Worm (Caenorhabditis elegans) whole organism, mixed stage, embryonic: ENCODE measurements around the gene F47B8.3.

Experiments
- M03D4.4 ChIP-seq: sonication (generic microtip); optimal IDR thresholded peaks from 2 replicates; lab custom pipeline; 2017; ENCODE audit warnings: mild to moderate bottlenecking, missing genetic modification characterization, missing compliant biosample characterization
- bed-3 ChIP-seq: fragments of 200-800 bp; sonication (Bioruptor generic); optimal IDR thresholded peaks from 3 replicates; lab custom pipeline; 2018; ENCODE audit warnings: mild to moderate bottlenecking, missing genetic modification characterization, moderate library complexity, missing compliant biosample characterization
- ceh-39 ChIP-seq: fragments of 150-350 bp; optimal IDR thresholded peaks from 2 replicates; lab custom pipeline; 2014; ENCODE audit warnings: missing biosample characterization, missing genetic modification characterization
- ceh-43 ChIP-seq: fragments of 200-800 bp; sonication (Bioruptor generic); optimal IDR thresholded peaks from 2 replicates; lab custom pipeline; 2018; ENCODE audit warnings: mild to moderate bottlenecking, missing genetic modification characterization, moderate library complexity, missing compliant biosample characterization
- ceh-83 ChIP-seq: fragments of 200-800 bp; sonication (Bioruptor generic); optimal IDR thresholded peaks from 2 replicates; lab custom pipeline; 2018; ENCODE audit warnings: mild to moderate bottlenecking, missing genetic modification characterization, missing compliant biosample characterization
- ces-1 ChIP-seq: fragments of 150-350 bp; optimal IDR thresholded peaks from 2 replicates; lab custom pipeline; 2014; ENCODE audit warnings: missing biosample characterization, missing genetic modification reagents, missing genetic modification characterization
- cnd-1 ChIP-seq: fragments of 200-800 bp; sonication (Bioruptor generic); optimal IDR thresholded peaks from 2 replicates; lab custom pipeline; 2018; ENCODE audit warnings: mild to moderate bottlenecking, missing genetic modification characterization, missing compliant biosample characterization
- drap-1 ChIP-seq: fragments of 200-800 bp; sonication (Bioruptor generic); optimal IDR thresholded peaks from 3 replicates; lab custom pipeline; 2018; ENCODE audit warnings: mild to moderate bottlenecking, missing genetic modification characterization, missing compliant biosample characterization
- elt-1 ChIP-seq: sonication (generic microtip); optimal IDR thresholded peaks from 2 replicates; lab custom pipeline; 2017; ENCODE audit warnings: missing genetic modification characterization, mild to moderate bottlenecking, missing compliant biosample characterization, antibody characterized with exemption, moderate library complexity, borderline replicate concordance; ENCODE audit not compliant: insufficient read depth
- flh-1 ChIP-seq: fragments of 200-800 bp; sonication (Bioruptor generic); optimal IDR thresholded peaks from 2 replicates; lab custom pipeline; 2018; ENCODE audit warnings: mild to moderate bottlenecking, missing genetic modification characterization, moderate library complexity, missing compliant biosample characterization
- ham-2 ChIP-seq: fragments of 200-800 bp; sonication (Bioruptor generic); optimal IDR thresholded peaks from 2 replicates; lab custom pipeline; 2018; ENCODE audit warnings: mild to moderate bottlenecking, missing genetic modification characterization, missing compliant biosample characterization
- hlh-1 ChIP-seq: fragments of 150-350 bp; optimal IDR thresholded peaks from 2 replicates; lab custom pipeline; 2014; ENCODE audit warnings: missing biosample characterization, missing genetic modification reagents, missing genetic modification characterization
- lin-13 ChIP-seq: fragments of 150-350 bp; optimal IDR thresholded peaks from 2 replicates; lab custom pipeline; 2014; ENCODE audit warnings: missing biosample characterization, missing genetic modification characterization
- lin-32 ChIP-seq: fragments of 200-800 bp; sonication (Bioruptor generic); optimal IDR thresholded peaks from 2 replicates; lab custom pipeline; 2018; ENCODE audit warnings: mild to moderate bottlenecking, missing genetic modification characterization, missing compliant biosample characterization
- lsy-2 ChIP-seq: fragments of 150-350 bp; optimal IDR thresholded peaks from 2 replicates; lab custom pipeline; 2014; ENCODE audit warnings: missing biosample characterization, missing genetic modification characterization
- mep-1 ChIP-seq: fragments of 150-350 bp; optimal IDR thresholded peaks from 2 replicates; lab custom pipeline; 2017; ENCODE audit warnings: missing biosample characterization, missing genetic modification reagents, missing genetic modification characterization, inconsistent platforms
- mls-2 ChIP-seq: sonication (generic microtip); optimal IDR thresholded peaks from 2 replicates; lab custom pipeline; 2016; ENCODE audit warnings: mild to moderate bottlenecking, missing genetic modification characterization, moderate library complexity, missing compliant biosample characterization
- nhr-12 ChIP-seq: fragments of 150-350 bp; optimal IDR thresholded peaks from 2 replicates; lab custom pipeline; 2014; ENCODE audit warnings: missing biosample characterization, missing genetic modification characterization
- nhr-2 ChIP-seq: fragments of 150-350 bp; optimal IDR thresholded peaks from 2 replicates; lab custom pipeline; 2014; ENCODE audit warnings: missing biosample characterization, missing genetic modification characterization
- nhr-237 ChIP-seq: fragments of 150-350 bp; optimal IDR thresholded peaks from 2 replicates; lab custom pipeline; 2014; ENCODE audit warnings: missing biosample characterization, missing genetic modification characterization
- nhr-28 ChIP-seq: fragments of 150-350 bp; optimal IDR thresholded peaks from 2 replicates; lab custom pipeline; 2014; ENCODE audit warnings: missing biosample characterization, missing genetic modification characterization
- nhr-76 ChIP-seq: sonication (generic microtip); optimal IDR thresholded peaks from 2 replicates; lab custom pipeline; 2017; ENCODE audit warnings: missing biosample characterization, missing genetic modification characterization
- pha-4 ChIP-seq: fragments of 150-350 bp; optimal IDR thresholded peaks from 2 replicates; lab custom pipeline; 2018; ENCODE audit warnings: missing biosample characterization, missing genetic modification reagents, missing genetic modification characterization
- sem-2 ChIP-seq: fragments of 200-800 bp; sonication (Bioruptor generic); optimal IDR thresholded peaks from 2 replicates; lab custom pipeline; 2018; ENCODE audit warnings: mild to moderate bottlenecking, missing genetic modification characterization, missing compliant biosample characterization
- snpc-4 ChIP-seq: fragments of 150-350 bp; optimal IDR thresholded peaks from 2 replicates; lab custom pipeline; 2014; ENCODE audit warnings: missing biosample characterization, missing genetic modification characterization
- sptf-1 ChIP-seq: sonication (generic microtip); optimal IDR thresholded peaks from 2 replicates; lab custom pipeline; 2017; ENCODE audit warnings: mild to moderate bottlenecking, missing genetic modification characterization, moderate library complexity, missing compliant biosample characterization
- tbx-8 ChIP-seq: fragments of 200-800 bp; sonication (Bioruptor generic); optimal IDR thresholded peaks from 2 replicates; lab custom pipeline; 2018; ENCODE audit warnings: mild to moderate bottlenecking, missing genetic modification characterization, moderate library complexity, missing compliant biosample characterization
- unc-120 ChIP-seq: sonication (generic microtip); optimal IDR thresholded peaks from 2 replicates; lab custom pipeline; 2017; ENCODE audit warnings: missing genetic modification characterization, missing compliant biosample characterization; ENCODE audit not compliant: poor library complexity, severe bottlenecking
- unc-39 ChIP-seq: fragments of 150-350 bp; optimal IDR thresholded peaks from 2 replicates; lab custom pipeline; 2014; ENCODE audit warnings: missing biosample characterization, missing genetic modification characterization
- zip-8 ChIP-seq: fragments of 150-350 bp; optimal IDR thresholded peaks from 2 replicates; lab custom pipeline; 2014; ENCODE audit warnings: missing biosample characterization, missing genetic modification characterization
- ztf-11 ChIP-seq: fragments of 150-350 bp; optimal IDR thresholded peaks from 2 replicates; lab custom pipeline; 2014; ENCODE audit warnings: missing biosample characterization, missing genetic modification characterization

The F47B8.3 gene

ce11 chrV:14361973-14362372, 39.2 kb upstream of the F47B8.3 start:
- no peak for TF ChIP-seq nhr-2
- no peak for TF ChIP-seq ceh-43
- no peak for TF ChIP-seq mls-2 (tag; lab: Kevin White, UChicago)
- TF ChIP-seq bed-3 (GFP tag; lab: Kevin White, UChicago): no peak
- TF ChIP-seq snpc-4 (tag; lab: Kevin White, UChicago): no peak
- TF ChIP-seq ztf-11 (tag; lab: Kevin White, UChicago): no peak
- TF ChIP-seq nhr-237 (tag; lab: Kevin White, UChicago): no peak
- no peak for TF ChIP-seq M03D4.4
- TF ChIP-seq mep-1: no peak
- TF ChIP-seq lsy-2 (tag; lab: Kevin White, UChicago): no peak
- TF ChIP-seq nhr-12 (tag; lab: Kevin White, UChicago): no peak
- no peak for TF ChIP-seq tbx-8
- TF ChIP-seq ceh-83 (GFP tag; lab: Kevin White, UChicago): no peak
- no peak for TF ChIP-seq ceh-39 (tag; lab: Kevin White, UChicago)
- no peak for TF ChIP-seq zip-8
- no peak for TF ChIP-seq unc-39
- no peak for TF ChIP-seq lin-32

ce11 chrV:14358577-14358976, 35.8 kb upstream of the F47B8.3 start, which contains the start of gene Y49A3A.4:
TSS of gene Y49A3A.4 (minus strand) at chrV:14358890.
- no peak for TF ChIP-seq elt-1 (tag; lab: Kevin White, UChicago)
- TF ChIP-seq drap-1: no peak
- no peak for TF ChIP-seq cnd-1
- TF ChIP-seq ceh-39 (tag; lab: Kevin White, UChicago): no peak

ce11 chrV:14355738-14356368, 33.0 kb upstream of the F47B8.3 start, which contains the start of gene cyn-1:
TSS of gene cyn-1 (plus strand) at chrV:14356076.
- TF ChIP-seq unc-120 (tag; lab: Kevin White, UChicago) (peak; percentile 7), drap-1 (peak; percentile 12), nhr-76 (tag; lab: Kevin White, UChicago) (no peak), ceh-39 (tag; lab: Kevin White, UChicago) (peak; percentile 25), nhr-28 (no peak), sptf-1 (peak; percentile 53), ces-1 (GFP tag; lab: Kevin White, UChicago) (peak; percentile 80), pha-4 (peak; percentile 77), mep-1 (peak; percentile 36), lin-13 (peak; percentile 74), zip-8 (no peak), nhr-12 (tag; lab: Kevin White, UChicago) (no peak), nhr-237 (tag; lab: Kevin White, UChicago) (peak; percentile 72), hlh-1 (tag; lab: Kevin White, UChicago) (peak; percentile 23), lsy-2 (tag; lab: Kevin White, UChicago) (peak; percentile 79)

- no peak for TF ChIP-seq pha-4
- no peak for TF ChIP-seq lsy-2 (tag; lab: Kevin White, UChicago)
- no peak for TF ChIP-seq M03D4.4
- no peak for TF ChIP-seq nhr-28
- TF ChIP-seq flh-1: no peak
These were observed 31.6 kb upstream of the F47B8.3 start, which contains the start of gene Y49A3A.3 for ce11 chrV:14354258-14354877. TSS of gene Y49A3A.3 (plus strand) at chrV:14354410.

ce11 chrV:14352032-14352431, 29.2 kb upstream of the F47B8.3 start:
- TF ChIP-seq unc-120 (tag; lab: Kevin White, UChicago) (no peak), lsy-2 (tag; lab: Kevin White, UChicago) (no peak), nhr-12 (tag; lab: Kevin White, UChicago) (no peak), ztf-11 (tag; lab: Kevin White, UChicago) (no peak), drap-1 (peak; percentile 26), nhr-237 (tag; lab: Kevin White, UChicago) (no peak), M03D4.4 (no peak)
- TF ChIP-seq, all 35 proteins: peak for 1

- no peak for TF ChIP-seq drap-1
- no peak for TF ChIP-seq lin-32
- no peak for TF ChIP-seq nhr-28
- TF ChIP-seq cnd-1: no peak
- no peak for TF ChIP-seq tbx-8
- no peak for TF ChIP-seq nhr-76 (tag; lab: Kevin White, UChicago)
- TF ChIP-seq sem-2 (GFP tag; lab: Kevin White, UChicago): no peak
- no peak for TF ChIP-seq snpc-4 (tag; lab: Kevin White, UChicago)
- no peak for TF ChIP-seq ham-2 (GFP tag; lab: Kevin White, UChicago)
- no peak for TF ChIP-seq hlh-1 (tag; lab: Kevin White, UChicago)
- TF ChIP-seq ztf-11 (tag; lab: Kevin White, UChicago): no peak
- no peak for TF ChIP-seq ces-1 (GFP tag; lab: Kevin White, UChicago)
These were observed 28.8 kb upstream of the F47B8.3 start, which contains the start of gene vha-13 for ce11 chrV:14351629-14352028. TSS of gene vha-13 (plus strand) at chrV:14351709.
